Worm (Caenorhabditis elegans) whole organism, L3 larva: ENCODE measurements around the gene C01B10.7.

Experiments
- ceh-16 ChIP-seq: sonication (generic microtip); optimal IDR thresholded peaks from 2 replicates; lab custom pipeline; 2017; ENCODE audit warnings: missing biosample characterization, missing genetic modification characterization
- mml-1 ChIP-seq: fragments of 150-350 bp; sonication (generic microtip); optimal IDR thresholded peaks from 3 replicates; lab custom pipeline; 2014; ENCODE audit warnings: missing biosample characterization, missing genetic modification characterization
- unc-62 ChIP-seq: fragments of 150-350 bp; sonication (generic microtip); optimal IDR thresholded peaks from 4 replicates; lab custom pipeline; 2014; ENCODE audit warnings: missing biosample characterization, missing genetic modification reagents, missing genetic modification characterization
- ztf-11 ChIP-seq: fragments of 150-350 bp; optimal IDR thresholded peaks from 2 replicates; lab custom pipeline; 2014; ENCODE audit warnings: missing biosample characterization, missing genetic modification characterization

ce11 chrIV:6634789-6635188 lies 3.6 kb upstream of the C01B10.7 start, which contains the start of gene metl-13:
- TF ChIP-seq ztf-11 (tag; lab: Kevin White, UChicago) (no peak), mml-1 (tag; lab: Kevin White, UChicago) (no peak), ceh-16 (tag; lab: Kevin White, UChicago) (no peak), unc-62 (GFP tag; lab: Kevin White, UChicago) (no peak)
